Fruit fly (Drosophila melanogaster) whole organism, embryonic: ENCODE data around the gene MED15.

Experiments
- Aef1 ChIP-seq: fragments of 200-800 bp; sonication (Bioruptor generic); IDR thresholded peaks from 3 replicates; pipeline ENCODE4 v1.3.6; 2022; ENCODE audit warnings: missing biosample characterization, missing genetic modification characterization
- CG10274 ChIP-seq: fragments of 200-800 bp; sonication (Bioruptor generic); optimal IDR thresholded peaks from 3 replicates; lab custom pipeline; 2017; ENCODE audit warnings: missing biosample characterization, mild to moderate bottlenecking, missing genetic modification characterization
- CG10366 ChIP-seq: fragments of 200-800 bp; sonication (Bioruptor generic); IDR thresholded peaks from 2 replicates; pipeline ENCODE4 v1.3.6; 2022; ENCODE audit warnings: missing biosample characterization, missing genetic modification characterization
- CG10979 ChIP-seq: fragments of 200-800 bp; sonication (Bioruptor generic); optimal IDR thresholded peaks from 2 replicates; lab custom pipeline; 2018; ENCODE audit warnings: missing biosample characterization, mild to moderate bottlenecking, missing genetic modification characterization, moderate library complexity
- CG12659 ChIP-seq: fragments of 200-800 bp; sonication (Bioruptor generic); optimal IDR thresholded peaks from 3 replicates; lab custom pipeline; 2017; ENCODE audit warnings: mild to moderate bottlenecking, missing biosample characterization, missing genetic modification reagents, missing genetic modification characterization
- CG15601 ChIP-seq: fragments of 200-800 bp; sonication (Bioruptor generic); optimal IDR thresholded peaks from 3 replicates; lab custom pipeline; 2019; ENCODE audit warnings: missing biosample characterization, mild to moderate bottlenecking, missing genetic modification characterization, moderate library complexity
- CG1603 ChIP-seq: fragments of 200-800 bp; sonication (Bioruptor generic); optimal IDR thresholded peaks from 2 replicates; lab custom pipeline; 2019; ENCODE audit warnings: missing biosample characterization, mild to moderate bottlenecking, missing genetic modification characterization, moderate library complexity
- CG17186 ChIP-seq: fragments of 200-800 bp; sonication (Bioruptor generic); optimal IDR thresholded peaks from 3 replicates; lab custom pipeline; 2017; ENCODE audit warnings: missing biosample characterization, missing genetic modification reagents, missing genetic modification characterization
- CG1792 ChIP-seq: fragments of 200-800 bp; sonication (Bioruptor generic); optimal IDR thresholded peaks from 2 replicates; lab custom pipeline; 2016; ENCODE audit warnings: missing biosample characterization, missing genetic modification characterization
- CG31441 ChIP-seq: fragments of 200-800 bp; sonication (Bioruptor generic); IDR thresholded peaks from 2 replicates; pipeline ENCODE4 v1.3.6; 2022; ENCODE audit warnings: missing biosample characterization, missing genetic modification characterization
- CG32767 ChIP-seq: fragments of 200-800 bp; sonication (Bioruptor generic); IDR thresholded peaks from 2 replicates; pipeline ENCODE4 v1.3.6; 2022; ENCODE audit warnings: missing biosample characterization, missing genetic modification characterization
- CG33213 ChIP-seq: fragments of 200-800 bp; sonication (Bioruptor generic); optimal IDR thresholded peaks from 3 replicates; lab custom pipeline; 2016; ENCODE audit warnings: missing biosample characterization, missing genetic modification characterization
- CG33557 ChIP-seq: fragments of 200-800 bp; sonication (Bioruptor generic); optimal IDR thresholded peaks from 2 replicates; lab custom pipeline; 2019; ENCODE audit warnings: missing biosample characterization, mild to moderate bottlenecking, missing genetic modification characterization, moderate library complexity
- CG3847 ChIP-seq: fragments of 200-800 bp; sonication (Bioruptor generic); IDR thresholded peaks from 2 replicates; pipeline ENCODE4 v1.3.6; 2022; ENCODE audit warnings: missing biosample characterization, missing genetic modification characterization
- CG6765 ChIP-seq: fragments of 200-800 bp; sonication (Bioruptor generic); optimal IDR thresholded peaks from 3 replicates; lab custom pipeline; 2017; ENCODE audit warnings: missing biosample characterization, mild to moderate bottlenecking, missing genetic modification characterization
- CG6791 ChIP-seq: fragments of 200-800 bp; sonication (Bioruptor generic); IDR thresholded peaks from 3 replicates; pipeline ENCODE4 v1.3.6; 2022; ENCODE audit warnings: missing biosample characterization, missing genetic modification characterization; ENCODE audit not compliant: partially characterized antibody
- CG8089 ChIP-seq: fragments of 200-800 bp; sonication (Bioruptor generic); optimal IDR thresholded peaks from 3 replicates; lab custom pipeline; 2016; ENCODE audit warnings: missing biosample characterization, missing genetic modification characterization
- CG9727 ChIP-seq: fragments of 200-800 bp; sonication (Bioruptor generic); optimal IDR thresholded peaks from 3 replicates; lab custom pipeline; 2017; ENCODE audit warnings: missing biosample characterization, mild to moderate bottlenecking, missing genetic modification characterization
- CG9797 ChIP-seq: fragments of 200-800 bp; sonication (Bioruptor generic); optimal IDR thresholded peaks from 3 replicates; lab custom pipeline; 2018; ENCODE audit warnings: missing biosample characterization, mild to moderate bottlenecking, missing genetic modification characterization
- D19A ChIP-seq: fragments of 200-800 bp; optimal IDR thresholded peaks from 3 replicates; lab custom pipeline; 2019; ENCODE audit warnings: missing biosample characterization, mild to moderate bottlenecking, missing genetic modification characterization, moderate library complexity
- Deaf1 ChIP-seq: fragments of 200-800 bp; optimal IDR thresholded peaks from 3 replicates; lab custom pipeline; 2019; ENCODE audit warnings: missing biosample characterization, mild to moderate bottlenecking, missing genetic modification characterization, moderate library complexity
- Gsc ChIP-seq: fragments of 200-800 bp; sonication (Bioruptor generic); IDR thresholded peaks from 2 replicates; pipeline ENCODE4 v1.3.6; 2022; ENCODE audit warnings: missing biosample characterization, missing genetic modification characterization
- Hsf ChIP-seq: fragments of 200-800 bp; sonication (Bioruptor generic); optimal IDR thresholded peaks from 3 replicates; lab custom pipeline; 2016; ENCODE audit warnings: missing biosample characterization, missing genetic modification characterization
- MBD-R2 ChIP-seq: fragments of 200-800 bp; sonication (Bioruptor generic); IDR thresholded peaks from 2 replicates; pipeline ENCODE4 v1.3.6; 2022; ENCODE audit warnings: missing biosample characterization, missing genetic modification characterization
- Med ChIP-seq: fragments of 200-800 bp; sonication (Bioruptor generic); peaks from one replicate; lab custom pipeline; 2016; ENCODE audit warnings: missing biosample characterization, missing genetic modification characterization, mild to moderate bottlenecking, inconsistent platforms, moderate library complexity
- Oaz ChIP-seq: fragments of 200-800 bp; sonication (Bioruptor generic); IDR thresholded peaks from 2 replicates; pipeline ENCODE4 v1.3.6; 2022; ENCODE audit warnings: missing biosample characterization, missing genetic modification characterization
- Opbp ChIP-seq: fragments of 200-800 bp; sonication (Bioruptor generic); IDR thresholded peaks from 3 replicates; pipeline ENCODE4 v1.3.6; 2022; ENCODE audit warnings: missing biosample characterization, missing genetic modification characterization; ENCODE audit not compliant: partially characterized antibody
- TFAM ChIP-seq: fragments of 200-800 bp; sonication (Bioruptor generic); optimal IDR thresholded peaks from 2 replicates; lab custom pipeline; 2017; ENCODE audit warnings: missing biosample characterization, missing genetic modification characterization, inconsistent platforms
- Taf1 ChIP-seq: fragments of 200-800 bp; sonication (Bioruptor generic); IDR thresholded peaks from 2 replicates; pipeline ENCODE4 v1.3.6; 2022; ENCODE audit warnings: missing biosample characterization, missing genetic modification characterization
- Vsx1 ChIP-seq: fragments of 200-800 bp; sonication (Bioruptor generic); optimal IDR thresholded peaks from 2 replicates; lab custom pipeline; 2017; ENCODE audit warnings: missing biosample characterization, mild to moderate bottlenecking, missing genetic modification characterization, missing genetic modification reagents
- Xrp1 ChIP-seq: fragments of 200-800 bp; sonication (Bioruptor generic); IDR thresholded peaks from 2 replicates; pipeline ENCODE4 v1.3.6; 2022; ENCODE audit warnings: missing biosample characterization, missing genetic modification characterization
- bigmax ChIP-seq: fragments of 200-800 bp; sonication (Bioruptor generic); optimal IDR thresholded peaks from 2 replicates; lab custom pipeline; 2018; ENCODE audit warnings: missing biosample characterization, mild to moderate bottlenecking, missing genetic modification characterization
- bowl ChIP-seq: fragments of 200-800 bp; sonication (Bioruptor generic); IDR thresholded peaks from 2 replicates; pipeline ENCODE4 v1.3.6; 2022; ENCODE audit warnings: missing biosample characterization, missing genetic modification characterization
- crp ChIP-seq, 2 experiments: fragments of 200-800 bp; sonication (Bioruptor generic); optimal IDR thresholded peaks; 2 replicates in 1 of 2; 3 replicates in 1 of 2; lab custom pipeline; 2017; ENCODE audit warnings: missing biosample characterization in 2 of 2, missing genetic modification characterization in 2 of 2, mild to moderate bottlenecking in 1 of 2, moderate library complexity in 1 of 2
- dmrt99B ChIP-seq: fragments of 200-800 bp; sonication (Bioruptor generic); optimal IDR thresholded peaks from 2 replicates; lab custom pipeline; 2018; ENCODE audit warnings: missing biosample characterization, mild to moderate bottlenecking, missing genetic modification characterization, moderate library complexity
- en ChIP-seq: fragments of 200-800 bp; sonication (Bioruptor generic); optimal IDR thresholded peaks from 2 replicates; lab custom pipeline; 2016; ENCODE audit warnings: missing biosample characterization, missing genetic modification characterization
- fd102C ChIP-seq: fragments of 200-800 bp; sonication (Bioruptor generic); optimal IDR thresholded peaks from 2 replicates; lab custom pipeline; 2018; ENCODE audit warnings: missing biosample characterization, mild to moderate bottlenecking, missing genetic modification characterization, moderate library complexity
- fru ChIP-seq: fragments of >200 bp; optimal IDR thresholded peaks from 2 replicates; lab custom pipeline; 2017
- fu2 ChIP-seq: fragments of 200-800 bp; sonication (Bioruptor generic); optimal IDR thresholded peaks from 2 replicates; lab custom pipeline; 2016; ENCODE audit warnings: missing biosample characterization, missing genetic modification characterization
- lbe ChIP-seq: fragments of 200-800 bp; sonication (Bioruptor generic); optimal IDR thresholded peaks from 2 replicates; lab custom pipeline; 2016; ENCODE audit warnings: missing biosample characterization, mild to moderate bottlenecking, missing genetic modification characterization
- maf-S ChIP-seq: fragments of 200-800 bp; sonication (Bioruptor generic); optimal IDR thresholded peaks from 2 replicates; lab custom pipeline; 2016; ENCODE audit warnings: missing biosample characterization, missing genetic modification characterization
- p53 ChIP-seq: fragments of 200-800 bp; sonication (Bioruptor generic); optimal IDR thresholded peaks from 2 replicates; lab custom pipeline; 2016; ENCODE audit warnings: missing biosample characterization, missing genetic modification characterization
- pita ChIP-seq: fragments of 200-800 bp; sonication (Bioruptor generic); optimal IDR thresholded peaks from 2 replicates; lab custom pipeline; 2017; ENCODE audit warnings: missing biosample characterization, mild to moderate bottlenecking, missing genetic modification characterization
- schlank ChIP-seq: fragments of 200-800 bp; sonication (Bioruptor generic); optimal IDR thresholded peaks from 2 replicates; lab custom pipeline; 2018; ENCODE audit warnings: missing biosample characterization, mild to moderate bottlenecking, missing genetic modification characterization
- shn ChIP-seq: fragments of 200-800 bp; sonication (Bioruptor generic); optimal IDR thresholded peaks from 3 replicates; lab custom pipeline; 2016; ENCODE audit warnings: missing biosample characterization, missing genetic modification characterization
- sim ChIP-seq: fragments of 200-800 bp; sonication (Bioruptor generic); IDR thresholded peaks from 2 replicates; pipeline ENCODE4 v1.3.6; 2022; ENCODE audit warnings: missing biosample characterization, missing genetic modification characterization
- slp2 ChIP-seq: fragments of 200-800 bp; sonication (Bioruptor generic); optimal IDR thresholded peaks from 2 replicates; lab custom pipeline; 2016; ENCODE audit warnings: missing biosample characterization, missing genetic modification characterization
- wek ChIP-seq: fragments of 200-800 bp; sonication (Bioruptor generic); optimal IDR thresholded peaks from 3 replicates; lab custom pipeline; 2018; ENCODE audit warnings: missing biosample characterization, mild to moderate bottlenecking, missing genetic modification characterization, moderate library complexity
- wor ChIP-seq: fragments of 200-800 bp; sonication (Bioruptor generic); IDR thresholded peaks from 2 replicates; pipeline ENCODE4 v1.3.6; 2022; ENCODE audit warnings: missing biosample characterization, missing genetic modification characterization
- zen ChIP-seq: fragments of 200-800 bp; sonication (Bioruptor generic); optimal IDR thresholded peaks from 3 replicates; lab custom pipeline; 2018; ENCODE audit warnings: missing biosample characterization, mild to moderate bottlenecking, missing genetic modification characterization, moderate library complexity

Gene MED15

DNA sequence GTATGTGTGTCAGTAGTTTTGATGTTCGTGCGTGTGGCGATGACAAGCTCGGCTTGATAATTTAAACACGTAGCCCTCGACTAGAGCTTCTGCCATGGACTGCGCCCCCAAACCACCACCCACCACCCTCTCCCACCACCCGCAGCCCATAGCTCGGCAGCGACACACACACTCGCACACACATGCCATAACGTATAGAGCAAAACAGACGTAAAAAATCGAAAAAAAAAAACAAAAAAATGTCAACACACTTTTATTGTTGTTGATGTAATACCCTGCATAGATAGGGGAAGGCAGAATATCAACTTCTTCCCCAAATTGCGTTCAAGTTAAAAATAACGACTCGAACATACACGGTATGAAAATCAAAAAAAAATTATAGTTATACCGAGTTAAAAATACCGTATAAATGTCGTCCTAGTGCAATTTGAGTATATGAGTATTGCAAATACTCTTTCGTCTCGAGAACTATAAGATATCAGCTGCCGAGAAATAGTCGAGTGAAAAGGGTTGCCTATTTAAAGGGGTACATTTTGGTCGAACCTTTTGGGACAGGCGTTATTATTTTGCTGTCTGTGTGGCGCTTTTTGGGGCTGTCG is 2.4 kb upstream of the MED15 start (continued):
- TF ChIP-seq CG6791 (GFP tag; lab: Robert Waterston, UW) (no peak), maf-S (GFP tag; lab: Kevin White, UChicago) (peak; percentile 75), Gsc (GFP tag; lab: Robert Waterston, UW) (peak; percentile 8; the same call in 1 of the 2 replicates), CG33213 (GFP tag; lab: Kevin White, UChicago) (peak; percentile 72), dmrt99B (peak; percentile 83), CG1603 (peak; percentile 35), Oaz (peak; percentile 61), CG10366 (peak; percentile 64), crp (GFP tag; optimal IDR thresholded peaks at IDR 0.05; lab: Kevin White, UChicago) (peak in 1 of 2 experiments; percentile 1), TFAM (peak; percentile 38), CG32767 (GFP tag; lab: Robert Waterston, UW) (peak; percentile 68; the same call in 1 of the 2 replicates), CG10274 (GFP tag; lab: Kevin White, UChicago) (peak; percentile 76), Xrp1 (peak; percentile 76), bigmax (GFP tag; lab: Kevin White, UChicago) (no peak), Vsx1 (GFP tag; lab: Kevin White, UChicago) (peak; percentile 54), CG9797 (GFP tag; lab: Kevin White, UChicago) (no peak), CG6765 (GFP tag; lab: Kevin White, UChicago) (peak; percentile 44), pita (GFP tag; lab: Kevin White, UChicago) (no peak), Med (GFP tag; lab: Kevin White, UChicago) (peak; percentile 96), schlank (tag; lab: Kevin White, UChicago) (peak; percentile 59), CG3847 (peak; percentile 48), fu2 (GFP tag; lab: Kevin White, UChicago) (peak; percentile 82), shn (GFP tag; lab: Kevin White, UChicago) (peak; percentile 88), Deaf1 (tag; lab: Kevin White, UChicago) (no peak), CG17186 (peak; percentile 16), CG12659 (GFP tag; lab: Kevin White, UChicago) (peak; percentile 60), Hsf (GFP tag; lab: Kevin White, UChicago) (peak; percentile 83), slp2 (GFP tag; lab: Kevin White, UChicago) (peak; percentile 84), en (GFP tag; lab: Kevin White, UChicago) (peak; percentile 68), Taf1 (GFP tag; lab: Robert Waterston, UW) (no peak), D19A (tag; lab: Kevin White, UChicago) (peak; percentile 90), wor (GFP tag; lab: Robert Waterston, UW) (peak; percentile 54; the same call in 1 of the 2 replicates), CG9727 (peak; percentile 51), Aef1 (GFP tag; lab: Robert Waterston, UW) (peak; percentile 74; the same call in 2 of the 3 replicates), Opbp (no peak), zen (tag; lab: Kevin White, UChicago) (peak; percentile 18), lbe (no peak), wek (GFP tag; lab: Kevin White, UChicago) (no peak), CG15601 (peak; percentile 35), CG1792 (GFP tag; lab: Kevin White, UChicago) (peak; percentile 67), CG10979 (tag; lab: Kevin White, UChicago) (peak; percentile 61), sim (GFP tag; lab: Robert Waterston, UW) (no peak; the same call in 1 of the 2 replicates), fru (no peak), bowl (GFP tag; lab: Robert Waterston, UW) (0 out of 2 replicates have a peak, but pooled peaks have one; percentile 11), MBD-R2 (GFP tag; lab: Robert Waterston, UW) (no peak), CG31441 (GFP tag; lab: Robert Waterston, UW) (peak; percentile 45), p53 (GFP tag; lab: Kevin White, UChicago) (peak; percentile 42), CG8089 (GFP tag; lab: Kevin White, UChicago) (peak; percentile 82), fd102C (GFP tag; lab: Kevin White, UChicago) (no peak), CG33557 (GFP tag; lab: Kevin White, UChicago) (no peak)
